Worm (Caenorhabditis elegans): ENCODE measurements around the gene ZC250.4.

The ZC250.4 gene

ce11 chrV:5790497-5791280 is 22.2 kb downstream of the ZC250.4 start, which contains the start of the genes nhr-142 and F44E7.9:
Gene nhr-142, minus strand, starts transcription at chrV:5790553.
Gene F44E7.9, plus strand, starts transcription at chrV:5791230.
- TF ChIP-seq F13C5.2 (tag; optimal IDR thresholded peaks at IDR 0.05) = peak; percentile 64
- no peak; the same call in 1 of the 2 replicates for TF ChIP-seq pes-1 (GFP tag; IDR thresholded peaks at IDR 0.05)
- no peak for TF ChIP-seq sea-1 (GFP tag; conservative IDR thresholded peaks at IDR 0.05)
- TF ChIP-seq B0310.2 (tag; optimal IDR thresholded peaks at IDR 0.05) = no peak
- TF ChIP-seq tra-4 (tag; optimal IDR thresholded peaks at IDR 0.05) = no peak
- TF ChIP-seq ama-1 (optimal IDR thresholded peaks at IDR 0.05) = no peak
- TF ChIP-seq tbx-37 (GFP tag; conservative IDR thresholded peaks at IDR 0.05) = 0 out of 2 replicates have a peak, but pooled peaks have one; percentile 15
- no peak for TF ChIP-seq hmbx-1 (tag; optimal IDR thresholded peaks at IDR 0.05)
- TF ChIP-seq aly-1 (tag; optimal IDR thresholded peaks at IDR 0.05) = no peak
- peak; percentile 66 for TF ChIP-seq flt-1 (GFP tag; IDR thresholded peaks at IDR 0.05)
- TF ChIP-seq hmg-4 (GFP tag; optimal IDR thresholded peaks at IDR 0.05) = peak; percentile 67

- no peak for TF ChIP-seq tbx-37 (GFP tag; conservative IDR thresholded peaks at IDR 0.05)
- no peak for TF ChIP-seq aly-1 (tag; optimal IDR thresholded peaks at IDR 0.05)
- no peak for TF ChIP-seq ets-7 (tag; optimal IDR thresholded peaks at IDR 0.05)
- TF ChIP-seq tra-4 (tag; optimal IDR thresholded peaks at IDR 0.05) = no peak
- TF ChIP-seq ama-1 (optimal IDR thresholded peaks at IDR 0.05) = no peak
- no peak for TF ChIP-seq F13C5.2 (tag; optimal IDR thresholded peaks at IDR 0.05)
- no peak for TF ChIP-seq hmbx-1 (tag; optimal IDR thresholded peaks at IDR 0.05)
- no peak for TF ChIP-seq sea-1 (GFP tag; conservative IDR thresholded peaks at IDR 0.05)
- TF ChIP-seq ceh-13 (GFP tag; optimal IDR thresholded peaks at IDR 0.05) = no peak
- TF ChIP-seq ceh-36 (tag; optimal IDR thresholded peaks at IDR 0.05) = no peak
- TF ChIP-seq hnd-1 (tag; optimal IDR thresholded peaks at IDR 0.05) = no peak
- no peak for TF ChIP-seq hmg-4 (GFP tag; optimal IDR thresholded peaks at IDR 0.05)
- no peak for TF ChIP-seq tbx-11 (GFP tag; IDR thresholded peaks at IDR 0.05)
- no peak for TF ChIP-seq B0310.2 (tag; optimal IDR thresholded peaks at IDR 0.05)
- TF ChIP-seq pes-1 (GFP tag; IDR thresholded peaks at IDR 0.05) = no peak
- no peak for TF ChIP-seq scrt-1 (GFP tag; IDR thresholded peaks at IDR 0.05)
- no peak for TF ChIP-seq flt-1 (GFP tag; IDR thresholded peaks at IDR 0.05)
Observed at ce11 chrV:5788650-5789049, 24.3 kb downstream of the ZC250.4 start.

ce11 chrV:5785372-5785771 is 27.6 kb downstream of the ZC250.4 start, which contains the start of gene F44E7.7:
Gene F44E7.7, minus strand, starts transcription at chrV:5785472.
- TF ChIP-seq sea-1 (GFP tag; conservative IDR thresholded peaks at IDR 0.05) (no peak), ceh-36 (tag; optimal IDR thresholded peaks at IDR 0.05) (no peak)

- TF ChIP-seq ama-1 (optimal IDR thresholded peaks at IDR 0.05) = no peak
- TF ChIP-seq ceh-36 (tag; optimal IDR thresholded peaks at IDR 0.05) = no peak
- no peak for TF ChIP-seq aly-1 (tag; optimal IDR thresholded peaks at IDR 0.05)
- no peak for TF ChIP-seq hmg-4 (GFP tag; optimal IDR thresholded peaks at IDR 0.05)
- TF ChIP-seq flt-1 (GFP tag; IDR thresholded peaks at IDR 0.05) = no peak
- TF ChIP-seq pes-1 (GFP tag; IDR thresholded peaks at IDR 0.05) = no peak
- TF ChIP-seq ets-7 (tag; optimal IDR thresholded peaks at IDR 0.05) = no peak
Observed at ce11 chrV:5782687-5783086, 30.2 kb downstream of the ZC250.4 start, which contains the start of gene fbxa-183. Gene fbxa-183, minus strand, starts transcription at chrV:5782787.

ce11 chrV:5780713-5781360 is 32.1 kb downstream of the ZC250.4 start, which contains the start of gene F44E7.5:
Gene F44E7.5, minus strand, starts transcription at chrV:5780922.
- TF ChIP-seq aly-1 (tag; optimal IDR thresholded peaks at IDR 0.05) (no peak), scrt-1 (GFP tag; IDR thresholded peaks at IDR 0.05) (no peak), B0310.2 (tag; optimal IDR thresholded peaks at IDR 0.05) (no peak), tbx-37 (GFP tag; conservative IDR thresholded peaks at IDR 0.05) (no peak), hmbx-1 (tag; optimal IDR thresholded peaks at IDR 0.05) (no peak), ceh-13 (GFP tag; optimal IDR thresholded peaks at IDR 0.05) (no peak), hnd-1 (tag; optimal IDR thresholded peaks at IDR 0.05) (no peak), F13C5.2 (tag; optimal IDR thresholded peaks at IDR 0.05) (no peak), sea-1 (GFP tag; conservative IDR thresholded peaks at IDR 0.05) (no peak), ets-7 (tag; optimal IDR thresholded peaks at IDR 0.05) (no peak), tra-4 (tag; optimal IDR thresholded peaks at IDR 0.05) (no peak), hmg-4 (GFP tag; optimal IDR thresholded peaks at IDR 0.05) (no peak), ama-1 (optimal IDR thresholded peaks at IDR 0.05) (no peak), pes-1 (GFP tag; IDR thresholded peaks at IDR 0.05) (no peak), flt-1 (GFP tag; IDR thresholded peaks at IDR 0.05) (no peak), tbx-11 (GFP tag; IDR thresholded peaks at IDR 0.05) (no peak), ceh-36 (tag; optimal IDR thresholded peaks at IDR 0.05) (no peak)

- no peak for TF ChIP-seq hnd-1 (tag; optimal IDR thresholded peaks at IDR 0.05)
- TF ChIP-seq flt-1 (GFP tag; IDR thresholded peaks at IDR 0.05) = no peak
- no peak for TF ChIP-seq F13C5.2 (tag; optimal IDR thresholded peaks at IDR 0.05)
- TF ChIP-seq sea-1 (GFP tag; conservative IDR thresholded peaks at IDR 0.05) = no peak
- TF ChIP-seq hmbx-1 (tag; optimal IDR thresholded peaks at IDR 0.05) = no peak
- no peak for TF ChIP-seq ceh-13 (GFP tag; optimal IDR thresholded peaks at IDR 0.05)
- no peak for TF ChIP-seq ceh-36 (tag; optimal IDR thresholded peaks at IDR 0.05)
- no peak for TF ChIP-seq tra-4 (tag; optimal IDR thresholded peaks at IDR 0.05)
- no peak for TF ChIP-seq ets-7 (tag; optimal IDR thresholded peaks at IDR 0.05)
- TF ChIP-seq tbx-37 (GFP tag; conservative IDR thresholded peaks at IDR 0.05) = no peak
Observed at ce11 chrV:5779984-5780383, 33.0 kb downstream of the ZC250.4 start.

ce11 chrV:5778216-5778615 is 34.7 kb downstream of the ZC250.4 start:
- peak; percentile 73 for TF ChIP-seq pes-1 (GFP tag; IDR thresholded peaks at IDR 0.05)
- TF ChIP-seq sea-1 (GFP tag; conservative IDR thresholded peaks at IDR 0.05) = peak; percentile 61; the same call in 1 of the 2 replicates
